Fruit fly (Drosophila melanogaster): ENCODE data around the gene Prosbeta3.

Gene Prosbeta3

dm6 chr3R:9053850-9054441 lies 47.9 kb upstream of the Prosbeta3 start (continued):
- no peak for TF ChIP-seq CG10366 (GFP tag; IDR thresholded peaks at IDR 0.05)
- no peak for TF ChIP-seq CG15479 (GFP tag; optimal IDR thresholded peaks at IDR 0.05)
- no peak for TF ChIP-seq Doc3 (GFP tag; IDR thresholded peaks at IDR 0.05; ENCODE audit: partially characterized antibody)
- TF ChIP-seq Max (GFP tag; optimal IDR thresholded peaks at IDR 0.05): no peak
- peak; percentile 41 for TF ChIP-seq unpg (GFP tag; optimal IDR thresholded peaks at IDR 0.05)
- peak; percentile 66 for TF ChIP-seq ind (GFP tag; optimal IDR thresholded peaks at IDR 0.05)
- no peak for TF ChIP-seq amos (GFP tag; IDR thresholded peaks at IDR 0.05; ENCODE audit: partially characterized antibody)
- TF ChIP-seq CG1233 (GFP tag; optimal IDR thresholded peaks at IDR 0.05): peak; percentile 32
- TF ChIP-seq Ets97D (GFP tag; optimal IDR thresholded peaks at IDR 0.05): peak; percentile 10
- no peak for TF ChIP-seq slp2 (GFP tag; optimal IDR thresholded peaks at IDR 0.05)
- TF ChIP-seq vfl (GFP tag; optimal IDR thresholded peaks at IDR 0.05): no peak
- no peak for TF ChIP-seq CG17829 (tag; optimal IDR thresholded peaks at IDR 0.05)
- TF ChIP-seq CG32532 (GFP tag; IDR thresholded peaks at IDR 0.05): no peak
- TF ChIP-seq Nf-YB (GFP tag; optimal IDR thresholded peaks at IDR 0.05): no peak
- no peak for TF ChIP-seq CG14050 (GFP tag; IDR thresholded peaks at IDR 0.05)
- TF ChIP-seq CG6175 (GFP tag; IDR thresholded peaks at IDR 0.05): no peak
- no peak for TF ChIP-seq Oaz (GFP tag; IDR thresholded peaks at IDR 0.05)
- TF ChIP-seq so (GFP tag; IDR thresholded peaks at IDR 0.05): no peak
- no peak for TF ChIP-seq HLHmδ (GFP tag; optimal IDR thresholded peaks at IDR 0.05)
- TF ChIP-seq hkb (optimal IDR thresholded peaks at IDR 0.05): no peak
- TF ChIP-seq hkb (GFP tag; IDR thresholded peaks at IDR 0.05): no peak
- TF ChIP-seq crp (GFP tag; optimal IDR thresholded peaks at IDR 0.05): no peak
- TF ChIP-seq cwo (GFP tag; optimal IDR thresholded peaks at IDR 0.05): peak; percentile 38
- TF ChIP-seq Adf1 (GFP tag; IDR thresholded peaks at IDR 0.05): no peak
- TF ChIP-seq CG2678 (tag; optimal IDR thresholded peaks at IDR 0.05): peak; percentile 78
- TF ChIP-seq B-H2 (GFP tag; optimal IDR thresholded peaks at IDR 0.05): no peak
- no peak for TF ChIP-seq dimm (GFP tag; IDR thresholded peaks at IDR 0.05)
- no peak for TF ChIP-seq CG10654 (GFP tag; optimal IDR thresholded peaks at IDR 0.05)
- TF ChIP-seq Sry-δ (GFP tag; optimal IDR thresholded peaks at IDR 0.05): no peak
- TF ChIP-seq Jarid2 (GFP tag; optimal IDR thresholded peaks at IDR 0.05): no peak
- TF ChIP-seq ase (GFP tag; IDR thresholded peaks at IDR 0.05): no peak
- TF ChIP-seq CG12744 (GFP tag; optimal IDR thresholded peaks at IDR 0.05): no peak
- TF ChIP-seq p53 (GFP tag; optimal IDR thresholded peaks at IDR 0.05): no peak
- TF ChIP-seq CG10267 (tag; optimal IDR thresholded peaks at IDR 0.05): no peak
- TF ChIP-seq CG3065 (GFP tag; optimal IDR thresholded peaks at IDR 0.05): no peak
- TF ChIP-seq CG11398 (GFP tag; optimal IDR thresholded peaks at IDR 0.05): no peak
- TF ChIP-seq CG13775 (GFP tag; optimal IDR thresholded peaks at IDR 0.05): peak; percentile 53
- peak; percentile 33 for TF ChIP-seq CG9609 (GFP tag; optimal IDR thresholded peaks at IDR 0.05)
- TF ChIP-seq az2 (GFP tag; optimal IDR thresholded peaks at IDR 0.05): no peak
- no peak for TF ChIP-seq schlank (tag; optimal IDR thresholded peaks at IDR 0.05)
- no peak for TF ChIP-seq cato (GFP tag; optimal IDR thresholded peaks at IDR 0.05; ENCODE audit: borderline replicate concordance)
- TF ChIP-seq crc (GFP tag; optimal IDR thresholded peaks at IDR 0.05): no peak
- TF ChIP-seq CG4820 (GFP tag; optimal IDR thresholded peaks at IDR 0.05): peak; percentile 26
- no peak for TF ChIP-seq en (GFP tag; optimal IDR thresholded peaks at IDR 0.05)
- no peak for TF ChIP-seq bbx (GFP tag; IDR thresholded peaks at IDR 0.05; ENCODE audit: partially characterized antibody)
- TF ChIP-seq CG8765 (GFP tag; IDR thresholded peaks at IDR 0.05): no peak
- TF ChIP-seq peb (GFP tag; IDR thresholded peaks at IDR 0.05): no peak
- TF ChIP-seq Atf6 (GFP tag; IDR thresholded peaks at IDR 0.05): no peak
- TF ChIP-seq sqz (GFP tag; optimal IDR thresholded peaks at IDR 0.05): no peak
- no peak for TF ChIP-seq HmgD (GFP tag; optimal IDR thresholded peaks at IDR 0.05)
- peak; percentile 96 for TF ChIP-seq Ets65A (GFP tag)
- peak; percentile 59; the same call in 3 of the 4 replicates for TF ChIP-seq Gug (GFP tag; IDR thresholded peaks at IDR 0.05)

Measured in whole organism, embryonic.